Worm (Caenorhabditis elegans): ENCODE measurements around the gene K02E2.6.

- TF ChIP-seq dsc-1 (tag; optimal IDR thresholded peaks at IDR 0.05) (no peak), nhr-76 (tag; optimal IDR thresholded peaks at IDR 0.05) (no peak), ztf-11 (tag; optimal IDR thresholded peaks at IDR 0.05) (no peak), lin-39 (tag; optimal IDR thresholded peaks at IDR 0.05) (no peak), unc-30 (tag; optimal IDR thresholded peaks at IDR 0.05) (no peak)
Measured at ce11 chrV:20335264-20335663, 45.1 kb upstream of the K02E2.6 start, which contains the start of gene Y38H6A.5.

All from whole organism, L1 larva.